Fruit fly (Drosophila melanogaster): ENCODE results near the gene Ranbp16.
A peak's percentile ranks its signal among the peaks of the same experiment; 100 is the strongest.

Gene Ranbp16

DNA sequence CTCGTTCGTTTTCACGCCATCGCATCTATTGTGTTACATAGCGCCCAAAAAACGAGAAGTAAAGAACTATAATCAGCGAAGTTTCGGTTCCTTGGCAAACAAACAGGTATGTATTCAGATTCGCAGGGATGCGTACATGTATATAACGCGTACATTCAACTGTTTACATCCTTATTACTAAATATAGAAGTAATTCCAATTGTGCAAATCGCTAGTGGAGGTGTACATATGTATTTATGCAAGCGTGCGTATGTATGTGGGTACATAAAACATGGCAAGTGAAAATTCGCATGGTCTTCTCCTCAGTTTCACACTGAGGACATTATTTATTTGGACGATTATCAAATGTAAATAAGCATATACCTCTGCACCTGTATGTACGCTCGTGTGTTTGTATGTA, 7.9 kb upstream of the Ranbp16 start:
- TF ChIP-seq mld (GFP tag; IDR thresholded peaks at IDR 0.05; ENCODE audit: partially characterized antibody) = no peak
- TF ChIP-seq CG17802 (tag; optimal IDR thresholded peaks at IDR 0.05) = no peak
- TF ChIP-seq Lhr (GFP tag; optimal IDR thresholded peaks at IDR 0.05) = no peak
- TF ChIP-seq CG15479 (GFP tag; optimal IDR thresholded peaks at IDR 0.05) = peak; percentile 12
- TF ChIP-seq Adf1 (GFP tag; IDR thresholded peaks at IDR 0.05) = no peak
- TF ChIP-seq bcd (GFP tag; optimal IDR thresholded peaks at IDR 0.05) = no peak
- no peak for TF ChIP-seq pros (GFP tag; optimal IDR thresholded peaks at IDR 0.05)
- no peak for TF ChIP-seq CG7839 (tag; optimal IDR thresholded peaks at IDR 0.05)
- no peak for TF ChIP-seq GATAe (GFP tag; conservative IDR thresholded peaks at IDR 0.05)
- no peak for TF ChIP-seq Rfx (GFP tag; IDR thresholded peaks at IDR 0.05)
- no peak for TF ChIP-seq ind (GFP tag; optimal IDR thresholded peaks at IDR 0.05)
- TF ChIP-seq z (GFP tag; IDR thresholded peaks at IDR 0.05) = no peak
- no peak for TF ChIP-seq danr (GFP tag; IDR thresholded peaks at IDR 0.05)
- TF ChIP-seq salm (tag; optimal IDR thresholded peaks at IDR 0.05) = no peak
- TF ChIP-seq sens (GFP tag) = peak; percentile 59
- TF ChIP-seq CG8388 (GFP tag; optimal IDR thresholded peaks at IDR 0.05) = peak; percentile 33
- no peak for TF ChIP-seq Hr3 (GFP tag; optimal IDR thresholded peaks at IDR 0.05)
- TF ChIP-seq Fer3 (tag; optimal IDR thresholded peaks at IDR 0.05) = no peak
- peak; percentile 92 for TF ChIP-seq Elba2 (GFP tag; optimal IDR thresholded peaks at IDR 0.05)
- no peak for TF ChIP-seq tna (GFP tag; IDR thresholded peaks at IDR 0.05; ENCODE audit: partially characterized antibody)

DNA sequence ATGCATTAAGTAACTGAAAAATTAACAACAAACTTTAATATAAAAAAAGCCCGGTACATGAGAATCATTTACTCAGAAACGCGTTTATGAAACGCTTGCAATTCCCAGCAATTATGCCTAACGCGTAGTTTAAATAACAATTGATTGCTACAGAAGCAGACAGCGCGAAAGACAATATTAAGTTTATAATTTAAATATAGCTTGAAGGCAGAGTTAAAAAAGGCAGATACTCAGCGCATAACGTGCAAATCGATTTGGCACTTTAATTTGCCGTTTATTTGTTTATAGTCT, 7.2 kb upstream of the Ranbp16 start, which contains the start of gene CG8924:
TSS of gene CG8924 (plus strand) at position 122 of the 291 bp plus-strand sequence.
- TF ChIP-seq CG9437 (GFP tag; optimal IDR thresholded peaks at IDR 0.05) (no peak), CG2678 (tag; optimal IDR thresholded peaks at IDR 0.05) (no peak), pfk (GFP tag; optimal IDR thresholded peaks at IDR 0.05) (peak; percentile 58), CG1233 (GFP tag; optimal IDR thresholded peaks at IDR 0.05) (no peak), CrebB (tag; optimal IDR thresholded peaks at IDR 0.05) (no peak), gfzf (GFP tag; optimal IDR thresholded peaks at IDR 0.05) (peak; percentile 61), kah (GFP tag; optimal IDR thresholded peaks at IDR 0.05) (no peak), Ada2b (GFP tag; IDR thresholded peaks at IDR 0.05) (no peak), CG4360 (GFP tag; IDR thresholded peaks at IDR 0.05) (no peak), disco-r (GFP tag; optimal IDR thresholded peaks at IDR 0.05) (no peak), CG6765 (GFP tag; optimal IDR thresholded peaks at IDR 0.05) (no peak), Spps (tag; optimal IDR thresholded peaks at IDR 0.05) (no peak), salm (tag; optimal IDR thresholded peaks at IDR 0.05) (no peak), CG7987 (GFP tag; optimal IDR thresholded peaks at IDR 0.05) (no peak), CG6254 (GFP tag; optimal IDR thresholded peaks at IDR 0.05) (no peak), pzg (GFP tag; optimal IDR thresholded peaks at IDR 0.05) (peak; percentile 9), CG7786 (GFP tag; optimal IDR thresholded peaks at IDR 0.05) (no peak), CG2120 (GFP tag; optimal IDR thresholded peaks at IDR 0.05) (no peak), Dp (GFP tag; optimal IDR thresholded peaks at IDR 0.05) (peak; percentile 42), CG3838 (GFP tag; optimal IDR thresholded peaks at IDR 0.05) (no peak), ftz-f1 (GFP tag; optimal IDR thresholded peaks at IDR 0.05) (no peak), CG1024 (GFP tag; IDR thresholded peaks at IDR 0.05) (peak; percentile 43; the same call in 1 of the 2 replicates), wor (GFP tag; IDR thresholded peaks at IDR 0.05) (no peak), CG10267 (tag; optimal IDR thresholded peaks at IDR 0.05) (no peak), E2f2 (GFP tag; IDR thresholded peaks at IDR 0.05) (peak; percentile 52), otp (GFP tag; IDR thresholded peaks at IDR 0.05) (no peak), Atf6 (GFP tag; IDR thresholded peaks at IDR 0.05) (no peak), HHEX (GFP tag; optimal IDR thresholded peaks at IDR 0.05) (no peak), CG12155 (GFP tag; optimal IDR thresholded peaks at IDR 0.05) (no peak), crol (GFP tag; IDR thresholded peaks at IDR 0.05) (no peak), CG10321 (GFP tag; IDR thresholded peaks at IDR 0.05) (no peak), ro (GFP tag; IDR thresholded peaks at IDR 0.05) (no peak), sim (GFP tag; IDR thresholded peaks at IDR 0.05) (no peak), CG17361 (GFP tag; IDR thresholded peaks at IDR 0.05) (0 out of 3 replicates have a peak, but pooled peaks have one; percentile 8)
